Fruit fly (Drosophila melanogaster) whole organism, embryonic: Measurements from ENCODE around the gene Cdk7.

Experiments used
- Ada2b ChIP-seq: fragments of 200-800 bp; sonication (Bioruptor generic); IDR thresholded peaks from 2 replicates; pipeline ENCODE4 v1.3.6; 2022; ENCODE audit warnings: missing biosample characterization, missing genetic modification characterization
- Atf6 ChIP-seq: fragments of 200-800 bp; sonication (Bioruptor generic); IDR thresholded peaks from 2 replicates; pipeline ENCODE4 v1.3.6; 2022; ENCODE audit warnings: missing biosample characterization, missing genetic modification characterization
- CG10654 ChIP-seq: fragments of 200-800 bp; sonication (Bioruptor generic); optimal IDR thresholded peaks from 2 replicates; lab custom pipeline; 2016; ENCODE audit warnings: missing biosample characterization, missing genetic modification characterization
- CG10979 ChIP-seq: fragments of 200-800 bp; sonication (Bioruptor generic); optimal IDR thresholded peaks from 2 replicates; lab custom pipeline; 2018; ENCODE audit warnings: missing biosample characterization, mild to moderate bottlenecking, missing genetic modification characterization, moderate library complexity
- CG11456 ChIP-seq: fragments of 200-800 bp; sonication (Bioruptor generic); IDR thresholded peaks from 3 replicates; pipeline ENCODE4 v1.3.6; 2022; ENCODE audit warnings: missing biosample characterization, missing genetic modification characterization
- CG13123 ChIP-seq: fragments of 200-800 bp; sonication (Bioruptor generic); optimal IDR thresholded peaks from 2 replicates; lab custom pipeline; 2016; ENCODE audit warnings: missing biosample characterization, missing genetic modification characterization
- CG13424 ChIP-seq: fragments of 200-800 bp; sonication (Bioruptor generic); optimal IDR thresholded peaks from 2 replicates; lab custom pipeline; 2019; ENCODE audit warnings: missing biosample characterization, mild to moderate bottlenecking, missing genetic modification characterization, moderate library complexity
- CG14667 ChIP-seq: fragments of 200-800 bp; sonication (Bioruptor generic); IDR thresholded peaks from 2 replicates; pipeline ENCODE4 v1.3.6; 2022; ENCODE audit warnings: missing biosample characterization, missing genetic modification characterization
- CG15011 ChIP-seq: fragments of 200-800 bp; sonication (Bioruptor generic); optimal IDR thresholded peaks from 3 replicates; lab custom pipeline; 2018; ENCODE audit warnings: missing biosample characterization, mild to moderate bottlenecking, missing genetic modification characterization
- CG3065 ChIP-seq: fragments of 200-800 bp; sonication (Bioruptor generic); optimal IDR thresholded peaks from 2 replicates; lab custom pipeline; 2016; ENCODE audit warnings: missing biosample characterization, missing genetic modification characterization
- CG31441 ChIP-seq: fragments of 200-800 bp; sonication (Bioruptor generic); IDR thresholded peaks from 2 replicates; pipeline ENCODE4 v1.3.6; 2022; ENCODE audit warnings: missing biosample characterization, missing genetic modification characterization
- CG32772 ChIP-seq: fragments of 200-800 bp; sonication (Bioruptor generic); IDR thresholded peaks from 2 replicates; pipeline ENCODE4 v1.3.6; 2022; ENCODE audit warnings: missing biosample characterization, missing genetic modification characterization
- CG33213 ChIP-seq: fragments of 200-800 bp; sonication (Bioruptor generic); optimal IDR thresholded peaks from 3 replicates; lab custom pipeline; 2016; ENCODE audit warnings: missing biosample characterization, missing genetic modification characterization
- CG3407 ChIP-seq: fragments of 200-800 bp; sonication (Bioruptor generic); optimal IDR thresholded peaks from 2 replicates; lab custom pipeline; 2018; ENCODE audit warnings: missing biosample characterization, mild to moderate bottlenecking, missing genetic modification characterization
- CG4707 ChIP-seq: fragments of 200-800 bp; sonication (Bioruptor generic); optimal IDR thresholded peaks from 2 replicates; lab custom pipeline; 2018; ENCODE audit warnings: missing biosample characterization, mild to moderate bottlenecking, missing genetic modification characterization, moderate library complexity
- CG8290 ChIP-seq, 3 experiments: fragments of 200-800 bp; sonication (Bioruptor generic); optimal IDR thresholded peaks; 2 replicates each; lab custom pipeline; 2016 to 2019; ENCODE audit warnings: missing biosample characterization in 3 of 3, missing genetic modification characterization in 3 of 3, mild to moderate bottlenecking in 2 of 3, moderate library complexity in 1 of 3
- CG8359 ChIP-seq: fragments of 200-800 bp; sonication (Bioruptor generic); optimal IDR thresholded peaks from 2 replicates; lab custom pipeline; 2017; ENCODE audit warnings: missing biosample characterization, mild to moderate bottlenecking, missing genetic modification characterization, borderline replicate concordance
- CG8388 ChIP-seq: fragments of 200-800 bp; sonication (Bioruptor generic); optimal IDR thresholded peaks from 2 replicates; lab custom pipeline; 2019; ENCODE audit warnings: missing biosample characterization, mild to moderate bottlenecking, missing genetic modification characterization, moderate library complexity
- CG8478 ChIP-seq: fragments of >200 bp; optimal IDR thresholded peaks from 2 replicates; lab custom pipeline; 2018
- CG8924 ChIP-seq: fragments of 200-800 bp; optimal IDR thresholded peaks from 3 replicates; lab custom pipeline; 2019; ENCODE audit warnings: missing biosample characterization, mild to moderate bottlenecking, missing genetic modification characterization, moderate library complexity
- CG9215 ChIP-seq: fragments of 200-800 bp; sonication (Bioruptor generic); IDR thresholded peaks from 2 replicates; pipeline ENCODE4 v1.3.6; 2022; ENCODE audit warnings: missing biosample characterization, missing genetic modification characterization
- CG9797 ChIP-seq: fragments of 200-800 bp; sonication (Bioruptor generic); optimal IDR thresholded peaks from 3 replicates; lab custom pipeline; 2018; ENCODE audit warnings: missing biosample characterization, mild to moderate bottlenecking, missing genetic modification characterization
- CG9876 ChIP-seq: fragments of 200-800 bp; sonication (Bioruptor generic); optimal IDR thresholded peaks from 2 replicates; lab custom pipeline; 2016; ENCODE audit warnings: missing biosample characterization, missing genetic modification characterization
- CG9932 ChIP-seq: fragments of 200-800 bp; sonication (Bioruptor generic); IDR thresholded peaks from 2 replicates; pipeline ENCODE4 v1.3.6; 2022; ENCODE audit warnings: missing biosample characterization, missing genetic modification characterization
- Chrac-16 ChIP-seq: fragments of 200-800 bp; sonication (Bioruptor generic); optimal IDR thresholded peaks from 3 replicates; lab custom pipeline; 2016; ENCODE audit warnings: missing biosample characterization, missing genetic modification characterization
- ERR ChIP-seq: fragments of 200-800 bp; sonication (Bioruptor generic); optimal IDR thresholded peaks from 2 replicates; lab custom pipeline; 2016; ENCODE audit warnings: missing biosample characterization, missing genetic modification characterization
- Eip74EF ChIP-seq, 2 experiments: fragments of 200-800 bp in 1 of 2; fragments of >200 bp in 1 of 2; sonication (Bioruptor generic) in 1 of 2; optimal IDR thresholded peaks; 2 replicates each; lab custom pipeline; 2017 to 2019; ENCODE audit warnings: missing biosample characterization in 2 of 2, missing genetic modification characterization in 2 of 2, mild to moderate bottlenecking in 1 of 2, moderate library complexity in 1 of 2
- GATAe ChIP-seq: fragments of 200-800 bp; sonication (Bioruptor generic); conservative IDR thresholded peaks from 2 replicates; pipeline ENCODE4 v1.3.6; 2022; ENCODE audit warnings: missing biosample characterization, missing genetic modification characterization
- H2.0 ChIP-seq: fragments of 200-800 bp; sonication (Bioruptor generic); IDR thresholded peaks from 2 replicates; pipeline ENCODE4 v1.3.6; 2022; ENCODE audit warnings: missing biosample characterization, missing genetic modification characterization
- HLH54F ChIP-seq: fragments of 200-800 bp; sonication (Bioruptor generic); optimal IDR thresholded peaks from 3 replicates; lab custom pipeline; 2016; ENCODE audit warnings: missing biosample characterization, missing genetic modification characterization
- Hr51 ChIP-seq, 2 experiments: fragments of 200-800 bp; sonication (Bioruptor generic); optimal IDR thresholded peaks; 2 replicates in 1 of 2; 3 replicates in 1 of 2; lab custom pipeline; 2016 to 2018; ENCODE audit warnings: missing biosample characterization in 2 of 2, missing genetic modification characterization in 2 of 2, mild to moderate bottlenecking in 1 of 2, moderate library complexity in 1 of 2
- Nf-YA ChIP-seq: fragments of 200-800 bp; sonication (Bioruptor generic); IDR thresholded peaks from 2 replicates; pipeline ENCODE4 v1.3.6; 2022; ENCODE audit warnings: missing biosample characterization, missing genetic modification characterization
- Nf-YC ChIP-seq: fragments of 200-800 bp; optimal IDR thresholded peaks from 3 replicates; lab custom pipeline; 2019; ENCODE audit warnings: missing biosample characterization, mild to moderate bottlenecking, missing genetic modification characterization, moderate library complexity
- Usf ChIP-seq: fragments of 200-800 bp; sonication (Bioruptor generic); optimal IDR thresholded peaks from 2 replicates; lab custom pipeline; 2017; ENCODE audit warnings: missing genotype, missing biosample characterization, missing genetic modification characterization
- ara ChIP-seq: fragments of 200-800 bp; sonication (Bioruptor generic); IDR thresholded peaks from 2 replicates; pipeline ENCODE4 v1.3.6; 2022; ENCODE audit warnings: missing biosample characterization, missing genetic modification characterization
- bcd ChIP-seq: fragments of 200-800 bp; sonication (Bioruptor generic); optimal IDR thresholded peaks from 2 replicates; lab custom pipeline; 2017; ENCODE audit warnings: missing biosample characterization, mild to moderate bottlenecking, missing genetic modification characterization
- btn ChIP-seq: fragments of 200-800 bp; sonication (Bioruptor generic); optimal IDR thresholded peaks from 2 replicates; lab custom pipeline; 2016; ENCODE audit warnings: missing biosample characterization, missing genetic modification characterization
- crol ChIP-seq: fragments of 200-800 bp; sonication (Bioruptor generic); IDR thresholded peaks from 2 replicates; pipeline ENCODE4 v1.3.6; 2022; ENCODE audit warnings: missing biosample characterization, missing genetic modification characterization
- dmrt99B ChIP-seq: fragments of 200-800 bp; sonication (Bioruptor generic); optimal IDR thresholded peaks from 2 replicates; lab custom pipeline; 2018; ENCODE audit warnings: missing biosample characterization, mild to moderate bottlenecking, missing genetic modification characterization, moderate library complexity
- ems ChIP-seq: fragments of 200-800 bp; sonication (Bioruptor generic); optimal IDR thresholded peaks from 3 replicates; lab custom pipeline; 2016; ENCODE audit warnings: missing biosample characterization, missing genetic modification characterization
- fd64A ChIP-seq: fragments of 200-800 bp; sonication (Bioruptor generic); optimal IDR thresholded peaks from 3 replicates; lab custom pipeline; 2018; ENCODE audit warnings: missing biosample characterization, mild to moderate bottlenecking, missing genetic modification characterization
- gcm ChIP-seq: fragments of 200-800 bp; sonication (Bioruptor generic); optimal IDR thresholded peaks from 2 replicates; lab custom pipeline; 2019; ENCODE audit warnings: missing biosample characterization, mild to moderate bottlenecking, missing genetic modification characterization, moderate library complexity
- inv ChIP-seq: fragments of 200-800 bp; sonication (Bioruptor generic); IDR thresholded peaks from 2 replicates; pipeline ENCODE4 v1.3.6; 2022; ENCODE audit warnings: missing biosample characterization, missing genetic modification characterization; ENCODE audit not compliant: partially characterized antibody
- klu ChIP-seq: fragments of 200-800 bp; sonication (Bioruptor generic); IDR thresholded peaks from 2 replicates; pipeline ENCODE4 v1.3.6; 2022; ENCODE audit warnings: missing biosample characterization, missing genetic modification characterization
- lbe ChIP-seq: fragments of 200-800 bp; sonication (Bioruptor generic); optimal IDR thresholded peaks from 2 replicates; lab custom pipeline; 2016; ENCODE audit warnings: missing biosample characterization, mild to moderate bottlenecking, missing genetic modification characterization
- nerfin-2 ChIP-seq: fragments of 200-800 bp; sonication (Bioruptor generic); IDR thresholded peaks from 2 replicates; pipeline ENCODE4 v1.3.6; 2022; ENCODE audit warnings: missing biosample characterization, missing genetic modification characterization; ENCODE audit not compliant: partially characterized antibody
- psq ChIP-seq: fragments of 200-800 bp; sonication (Bioruptor generic); optimal IDR thresholded peaks from 2 replicates; lab custom pipeline; 2017; ENCODE audit warnings: missing biosample characterization, missing genetic modification characterization
- repo ChIP-seq: fragments of 200-800 bp; sonication (Bioruptor generic); optimal IDR thresholded peaks from 2 replicates; lab custom pipeline; 2016; ENCODE audit warnings: missing biosample characterization, missing genetic modification characterization
- slp2 ChIP-seq: fragments of 200-800 bp; sonication (Bioruptor generic); optimal IDR thresholded peaks from 2 replicates; lab custom pipeline; 2016; ENCODE audit warnings: missing biosample characterization, missing genetic modification characterization
- tgo ChIP-seq: fragments of 200-800 bp; sonication (Bioruptor generic); IDR thresholded peaks from 3 replicates; pipeline ENCODE4 v1.3.6; 2022; ENCODE audit warnings: missing biosample characterization, missing genetic modification characterization
- usp ChIP-seq: fragments of >200 bp; optimal IDR thresholded peaks from 2 replicates; lab custom pipeline; 2017; ENCODE audit warnings: missing biosample characterization, missing genetic modification characterization
- vfl ChIP-seq: fragments of 200-800 bp; sonication (Bioruptor generic); optimal IDR thresholded peaks from 2 replicates; lab custom pipeline; 2016; ENCODE audit warnings: missing biosample characterization, missing genetic modification characterization

The Cdk7 gene

DNA sequence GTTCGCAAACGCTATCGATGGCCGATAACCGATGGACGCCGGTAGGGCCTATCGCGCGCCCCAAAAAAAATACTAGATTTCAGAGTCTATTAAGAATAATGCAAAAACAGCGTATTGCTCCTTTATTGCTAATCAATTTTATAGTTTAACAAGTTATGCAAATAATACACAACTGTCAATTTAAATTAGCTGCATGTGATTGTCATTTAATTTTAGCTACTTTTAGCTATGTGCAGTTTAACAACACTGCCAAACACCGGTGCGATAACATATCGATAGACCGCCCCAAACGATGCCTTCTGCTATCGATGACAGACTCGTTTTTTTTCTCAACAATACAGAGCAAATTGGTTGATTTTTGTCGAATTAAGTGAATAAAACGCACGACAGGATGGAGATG lies at the start of gene Cdk7, which contains the start of gene snf:
Cdk7 (minus strand) TSS at position 21 of the 400 bp plus-strand sequence.
snf (plus strand) TSS at position 280 of the 400 bp plus-strand sequence.
- TF ChIP-seq psq (no peak), tgo (GFP tag; lab: Robert Waterston, UW) (no peak), CG31441 (GFP tag; lab: Robert Waterston, UW) (no peak), nerfin-2 (peak; percentile 85), CG9932 (peak; percentile 56), GATAe (GFP tag; lab: Robert Waterston, UW) (no peak), bcd (peak; percentile 20), CG8290 (GFP tag; optimal IDR thresholded peaks at IDR 0.05; lab: Kevin White, UChicago) (no peak), CG8290 (tag; optimal IDR thresholded peaks at IDR 0.05; lab: Kevin White, UChicago) (no peak), usp (GFP tag; lab: Kevin White, UChicago) (no peak), CG9876 (GFP tag; lab: Kevin White, UChicago) (peak; percentile 40), klu (GFP tag; lab: Robert Waterston, UW) (no peak), vfl (GFP tag; lab: Kevin White, UChicago) (peak; percentile 35), dmrt99B (no peak), CG8359 (GFP tag; lab: Kevin White, UChicago) (no peak), CG10654 (GFP tag; lab: Kevin White, UChicago) (peak; percentile 21), CG15011 (GFP tag; lab: Kevin White, UChicago) (no peak), CG14667 (GFP tag; lab: Robert Waterston, UW) (no peak), inv (peak; percentile 82), Nf-YC (tag; lab: Kevin White, UChicago) (peak; percentile 36), HLH54F (peak; percentile 47), ems (peak; percentile 22), CG8924 (tag; lab: Kevin White, UChicago) (no peak), CG13123 (no peak), CG9797 (peak; percentile 86), Hr51 (GFP tag; optimal IDR thresholded peaks at IDR 0.05; lab: Kevin White, UChicago) (peak in 1 of 2 experiments; percentile 25), CG9215 (peak; percentile 32; the same call in 1 of the 2 replicates), CG11456 (GFP tag; lab: Robert Waterston, UW) (no peak), CG4707 (GFP tag; lab: Kevin White, UChicago) (no peak), H2.0 (GFP tag; lab: Robert Waterston, UW) (no peak), CG3407 (GFP tag; lab: Kevin White, UChicago) (no peak), ERR (GFP tag; lab: Kevin White, UChicago) (peak; percentile 11), Ada2b (GFP tag; lab: Robert Waterston, UW) (no peak), slp2 (GFP tag; lab: Kevin White, UChicago) (peak; percentile 11), Chrac-16 (GFP tag; lab: Kevin White, UChicago) (peak; percentile 40), crol (GFP tag; lab: Robert Waterston, UW) (no peak), CG8388 (no peak), Eip74EF (GFP tag; optimal IDR thresholded peaks at IDR 0.05; lab: Kevin White, UChicago) (no peak), CG13424 (tag; lab: Kevin White, UChicago) (peak; percentile 26), Usf (no peak), repo (GFP tag; lab: Kevin White, UChicago) (peak; percentile 1), fd64A (GFP tag; lab: Kevin White, UChicago) (no peak), lbe (GFP tag; lab: Kevin White, UChicago) (peak; percentile 31), CG33213 (GFP tag; lab: Kevin White, UChicago) (peak; percentile 60), CG32772 (no peak; the same call in 1 of the 2 replicates), btn (no peak), CG10979 (tag; lab: Kevin White, UChicago) (peak; percentile 25), Nf-YA (GFP tag; lab: Robert Waterston, UW) (no peak), Atf6 (GFP tag; lab: Robert Waterston, UW) (no peak), ara (GFP tag; lab: Robert Waterston, UW) (no peak), CG8478 (lab: Kevin White, UChicago) (no peak), gcm (no peak), CG3065 (GFP tag; lab: Kevin White, UChicago) (no peak)
